Worm (Caenorhabditis elegans) whole organism, early embryonic: ENCODE data around the gene rpia-1.

Experiments
- F13C5.2 ChIP-seq: sonication (generic microtip); optimal IDR thresholded peaks from 2 replicates; lab custom pipeline; 2017; ENCODE audit warnings: mild to moderate bottlenecking, missing genetic modification characterization, inconsistent platforms, missing compliant biosample characterization
- aly-1 ChIP-seq: sonication (generic microtip); optimal IDR thresholded peaks from 2 replicates; lab custom pipeline; 2016; ENCODE audit warnings: missing genetic modification characterization, missing compliant biosample characterization
- ama-1 ChIP-seq: fragments of 150-350 bp; optimal IDR thresholded peaks from 2 replicates; lab custom pipeline; 2014
- ceh-13 ChIP-seq: fragments of 200-800 bp; sonication (Bioruptor generic); optimal IDR thresholded peaks from 2 replicates; lab custom pipeline; 2018; ENCODE audit warnings: mild to moderate bottlenecking, missing genetic modification characterization, missing compliant biosample characterization
- ceh-36 ChIP-seq: sonication (generic microtip); optimal IDR thresholded peaks from 2 replicates; lab custom pipeline; 2016; ENCODE audit warnings: missing genetic modification characterization, inconsistent platforms, missing compliant biosample characterization
- ets-7 ChIP-seq: sonication (generic microtip); optimal IDR thresholded peaks from 2 replicates; lab custom pipeline; 2016; ENCODE audit warnings: missing genotype, missing genetic modification characterization, missing compliant biosample characterization
- flt-1 ChIP-seq: fragments of 200-800 bp; sonication (Bioruptor generic); IDR thresholded peaks from 2 replicates; pipeline ENCODE4 v1.3.6; 2022; ENCODE audit warnings: missing genetic modification characterization, missing compliant biosample characterization
- hmbx-1 ChIP-seq: sonication (generic microtip); optimal IDR thresholded peaks from 2 replicates; lab custom pipeline; 2016; ENCODE audit warnings: mild to moderate bottlenecking, missing genetic modification characterization, missing compliant biosample characterization
- hmg-4 ChIP-seq: fragments of 200-800 bp; sonication (Bioruptor generic); optimal IDR thresholded peaks from 2 replicates; lab custom pipeline; 2018; ENCODE audit warnings: mild to moderate bottlenecking, missing genetic modification characterization, missing compliant biosample characterization
- hnd-1 ChIP-seq: sonication (generic microtip); optimal IDR thresholded peaks from 2 replicates; lab custom pipeline; 2016; ENCODE audit warnings: missing genetic modification characterization, missing compliant biosample characterization
- scrt-1 ChIP-seq: fragments of 200-800 bp; sonication (Bioruptor generic); IDR thresholded peaks from 2 replicates; pipeline ENCODE4 v1.3.6; 2022; ENCODE audit warnings: missing genetic modification characterization, missing compliant biosample characterization
- tbx-11 ChIP-seq: fragments of 200-800 bp; sonication (Bioruptor generic); IDR thresholded peaks from 2 replicates; pipeline ENCODE4 v1.3.6; 2022; ENCODE audit warnings: missing genetic modification characterization, missing compliant biosample characterization
- tbx-37 ChIP-seq: fragments of 200-800 bp; sonication (Bioruptor generic); conservative IDR thresholded peaks from 2 replicates; pipeline ENCODE4 v1.3.6; 2022; ENCODE audit warnings: missing genetic modification reagents, missing genetic modification characterization, missing compliant biosample characterization
- tra-4 ChIP-seq: sonication (generic microtip); optimal IDR thresholded peaks from 2 replicates; lab custom pipeline; 2017; ENCODE audit warnings: missing genetic modification characterization, missing compliant biosample characterization

DNA sequence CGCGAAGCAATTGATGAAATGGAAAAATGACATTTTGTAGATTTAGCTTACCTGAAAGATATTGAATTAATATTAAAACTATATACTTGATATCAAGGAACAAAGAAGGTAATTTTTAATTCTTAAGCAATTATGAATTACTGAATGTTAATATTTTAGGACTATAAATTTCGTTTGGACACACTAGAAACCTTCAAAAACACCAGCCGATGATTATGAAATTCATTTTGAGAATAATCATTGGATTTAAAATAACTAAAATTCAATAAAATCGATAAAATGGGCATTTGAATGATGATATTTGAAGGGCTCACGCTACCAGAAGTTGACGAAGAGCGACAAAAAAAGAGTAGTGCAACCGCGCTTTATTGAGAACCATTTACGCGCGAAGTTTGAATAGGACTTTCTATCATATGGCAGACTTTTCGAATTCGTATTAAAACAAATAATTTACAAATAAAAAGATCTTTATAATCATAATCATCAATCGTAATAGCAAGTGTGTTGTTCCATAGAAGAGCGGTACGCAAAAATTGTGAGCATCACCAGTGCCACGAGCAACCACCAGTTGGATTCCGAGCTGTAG lies 49.0 kb upstream of the rpia-1 start, which contains the start of gene ZK418.5:
- TF ChIP-seq tbx-37 (GFP tag; lab: Robert Waterston, UW) = no peak
- no peak for TF ChIP-seq scrt-1
- no peak for TF ChIP-seq ama-1 (lab: Kevin White, UChicago)
- no peak for TF ChIP-seq flt-1 (GFP tag; lab: Robert Waterston, UW)
- no peak for TF ChIP-seq ets-7 (tag; lab: Kevin White, UChicago)
- TF ChIP-seq tbx-11 (GFP tag; lab: Robert Waterston, UW) = no peak
- TF ChIP-seq ceh-13 (GFP tag; lab: Kevin White, UChicago) = no peak
- TF ChIP-seq hmbx-1 (tag; lab: Kevin White, UChicago) = no peak
- TF ChIP-seq hnd-1 (tag; lab: Kevin White, UChicago) = no peak
- TF ChIP-seq aly-1 (tag; lab: Kevin White, UChicago) = no peak
- peak; percentile 60 for TF ChIP-seq F13C5.2 (tag; lab: Kevin White, UChicago)
- TF ChIP-seq hmg-4 (GFP tag; lab: Kevin White, UChicago) = no peak
- TF ChIP-seq ceh-36 (tag; lab: Kevin White, UChicago) = no peak
- no peak for TF ChIP-seq tra-4
